Worm (Caenorhabditis elegans): ENCODE results near the gene twk-33.

DNA sequence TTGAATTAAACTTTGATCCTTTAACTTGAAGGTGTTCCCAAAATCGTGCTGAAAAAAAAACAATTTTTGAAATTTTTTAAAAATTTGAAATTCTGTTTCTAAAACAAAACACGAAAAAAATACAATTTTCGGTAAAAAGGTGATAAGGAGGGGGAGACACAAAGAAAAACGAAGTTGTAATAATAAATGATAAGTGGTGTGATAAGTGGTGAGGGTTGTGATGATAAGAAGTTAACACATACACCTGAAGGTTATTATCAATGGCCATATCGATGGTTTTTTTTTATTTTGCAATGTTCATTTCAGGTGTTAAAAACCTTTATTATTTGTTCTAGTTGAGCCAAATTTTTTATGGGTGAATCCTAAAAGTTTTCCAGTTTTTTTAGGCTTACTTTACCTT, at the start of gene twk-33:
- no peak for TF ChIP-seq cog-1 (tag; optimal IDR thresholded peaks at IDR 0.05)
- TF ChIP-seq ztf-29 (GFP tag; IDR thresholded peaks at IDR 0.05), result no peak
- no peak for TF ChIP-seq flt-1 (GFP tag; IDR thresholded peaks at IDR 0.05)

Data from whole organism, midembryonic.